Worm (Caenorhabditis elegans) whole organism, mixed stage, embryonic: ENCODE data around the gene EGAP1.5.

Experiments used
- M03D4.4 ChIP-seq: sonication (generic microtip); optimal IDR thresholded peaks from 2 replicates; lab custom pipeline; 2017; ENCODE audit warnings: mild to moderate bottlenecking, missing genetic modification characterization, missing compliant biosample characterization
- blmp-1 ChIP-seq: fragments of 150-350 bp; optimal IDR thresholded peaks from 2 replicates; lab custom pipeline; 2014; ENCODE audit warnings: missing biosample characterization, missing genetic modification characterization
- ceh-39 ChIP-seq: fragments of 150-350 bp; optimal IDR thresholded peaks from 2 replicates; lab custom pipeline; 2014; ENCODE audit warnings: missing biosample characterization, missing genetic modification characterization
- ceh-43 ChIP-seq: fragments of 200-800 bp; sonication (Bioruptor generic); optimal IDR thresholded peaks from 2 replicates; lab custom pipeline; 2018; ENCODE audit warnings: mild to moderate bottlenecking, missing genetic modification characterization, moderate library complexity, missing compliant biosample characterization
- ces-1 ChIP-seq: fragments of 150-350 bp; optimal IDR thresholded peaks from 2 replicates; lab custom pipeline; 2014; ENCODE audit warnings: missing biosample characterization, missing genetic modification reagents, missing genetic modification characterization
- cnd-1 ChIP-seq: fragments of 200-800 bp; sonication (Bioruptor generic); optimal IDR thresholded peaks from 2 replicates; lab custom pipeline; 2018; ENCODE audit warnings: mild to moderate bottlenecking, missing genetic modification characterization, missing compliant biosample characterization
- drap-1 ChIP-seq: fragments of 200-800 bp; sonication (Bioruptor generic); optimal IDR thresholded peaks from 3 replicates; lab custom pipeline; 2018; ENCODE audit warnings: mild to moderate bottlenecking, missing genetic modification characterization, missing compliant biosample characterization
- elt-1 ChIP-seq: sonication (generic microtip); optimal IDR thresholded peaks from 2 replicates; lab custom pipeline; 2017; ENCODE audit warnings: missing genetic modification characterization, mild to moderate bottlenecking, missing compliant biosample characterization, antibody characterized with exemption, moderate library complexity, borderline replicate concordance; ENCODE audit not compliant: insufficient read depth
- elt-3 ChIP-seq: fragments of 150-350 bp; optimal IDR thresholded peaks from 2 replicates; lab custom pipeline; 2014; ENCODE audit warnings: missing biosample characterization, missing genetic modification characterization
- flh-1 ChIP-seq: fragments of 200-800 bp; sonication (Bioruptor generic); optimal IDR thresholded peaks from 2 replicates; lab custom pipeline; 2018; ENCODE audit warnings: mild to moderate bottlenecking, missing genetic modification characterization, moderate library complexity, missing compliant biosample characterization
- ham-2 ChIP-seq: fragments of 200-800 bp; sonication (Bioruptor generic); optimal IDR thresholded peaks from 2 replicates; lab custom pipeline; 2018; ENCODE audit warnings: mild to moderate bottlenecking, missing genetic modification characterization, missing compliant biosample characterization
- hlh-1 ChIP-seq: fragments of 150-350 bp; optimal IDR thresholded peaks from 2 replicates; lab custom pipeline; 2014; ENCODE audit warnings: missing biosample characterization, missing genetic modification reagents, missing genetic modification characterization
- lin-13 ChIP-seq: fragments of 150-350 bp; optimal IDR thresholded peaks from 2 replicates; lab custom pipeline; 2014; ENCODE audit warnings: missing biosample characterization, missing genetic modification characterization
- lin-32 ChIP-seq: fragments of 200-800 bp; sonication (Bioruptor generic); optimal IDR thresholded peaks from 2 replicates; lab custom pipeline; 2018; ENCODE audit warnings: mild to moderate bottlenecking, missing genetic modification characterization, missing compliant biosample characterization
- mab-5 ChIP-seq: fragments of 150-350 bp; optimal IDR thresholded peaks from 2 replicates; lab custom pipeline; 2014; ENCODE audit warnings: missing biosample characterization, missing genetic modification characterization
- mep-1 ChIP-seq: fragments of 150-350 bp; optimal IDR thresholded peaks from 2 replicates; lab custom pipeline; 2017; ENCODE audit warnings: missing biosample characterization, missing genetic modification reagents, missing genetic modification characterization, inconsistent platforms
- nhr-12 ChIP-seq: fragments of 150-350 bp; optimal IDR thresholded peaks from 2 replicates; lab custom pipeline; 2014; ENCODE audit warnings: missing biosample characterization, missing genetic modification characterization
- nhr-2 ChIP-seq: fragments of 150-350 bp; optimal IDR thresholded peaks from 2 replicates; lab custom pipeline; 2014; ENCODE audit warnings: missing biosample characterization, missing genetic modification characterization
- nhr-237 ChIP-seq: fragments of 150-350 bp; optimal IDR thresholded peaks from 2 replicates; lab custom pipeline; 2014; ENCODE audit warnings: missing biosample characterization, missing genetic modification characterization
- nhr-76 ChIP-seq: sonication (generic microtip); optimal IDR thresholded peaks from 2 replicates; lab custom pipeline; 2017; ENCODE audit warnings: missing biosample characterization, missing genetic modification characterization
- pha-4 ChIP-seq: fragments of 150-350 bp; optimal IDR thresholded peaks from 2 replicates; lab custom pipeline; 2018; ENCODE audit warnings: missing biosample characterization, missing genetic modification reagents, missing genetic modification characterization
- sem-2 ChIP-seq: fragments of 200-800 bp; sonication (Bioruptor generic); optimal IDR thresholded peaks from 2 replicates; lab custom pipeline; 2018; ENCODE audit warnings: mild to moderate bottlenecking, missing genetic modification characterization, missing compliant biosample characterization
- snpc-4 ChIP-seq: fragments of 150-350 bp; optimal IDR thresholded peaks from 2 replicates; lab custom pipeline; 2014; ENCODE audit warnings: missing biosample characterization, missing genetic modification characterization
- sptf-1 ChIP-seq: sonication (generic microtip); optimal IDR thresholded peaks from 2 replicates; lab custom pipeline; 2017; ENCODE audit warnings: mild to moderate bottlenecking, missing genetic modification characterization, moderate library complexity, missing compliant biosample characterization
- tbx-8 ChIP-seq: fragments of 200-800 bp; sonication (Bioruptor generic); optimal IDR thresholded peaks from 2 replicates; lab custom pipeline; 2018; ENCODE audit warnings: mild to moderate bottlenecking, missing genetic modification characterization, moderate library complexity, missing compliant biosample characterization
- unc-120 ChIP-seq: sonication (generic microtip); optimal IDR thresholded peaks from 2 replicates; lab custom pipeline; 2017; ENCODE audit warnings: missing genetic modification characterization, missing compliant biosample characterization; ENCODE audit not compliant: poor library complexity, severe bottlenecking
- unc-39 ChIP-seq: fragments of 150-350 bp; optimal IDR thresholded peaks from 2 replicates; lab custom pipeline; 2014; ENCODE audit warnings: missing biosample characterization, missing genetic modification characterization
- unc-62 ChIP-seq: fragments of 150-350 bp; optimal IDR thresholded peaks from 2 replicates; lab custom pipeline; 2014; ENCODE audit warnings: missing biosample characterization, missing genetic modification reagents, missing genetic modification characterization
- zip-8 ChIP-seq: fragments of 150-350 bp; optimal IDR thresholded peaks from 2 replicates; lab custom pipeline; 2014; ENCODE audit warnings: missing biosample characterization, missing genetic modification characterization

Gene EGAP1.5

DNA sequence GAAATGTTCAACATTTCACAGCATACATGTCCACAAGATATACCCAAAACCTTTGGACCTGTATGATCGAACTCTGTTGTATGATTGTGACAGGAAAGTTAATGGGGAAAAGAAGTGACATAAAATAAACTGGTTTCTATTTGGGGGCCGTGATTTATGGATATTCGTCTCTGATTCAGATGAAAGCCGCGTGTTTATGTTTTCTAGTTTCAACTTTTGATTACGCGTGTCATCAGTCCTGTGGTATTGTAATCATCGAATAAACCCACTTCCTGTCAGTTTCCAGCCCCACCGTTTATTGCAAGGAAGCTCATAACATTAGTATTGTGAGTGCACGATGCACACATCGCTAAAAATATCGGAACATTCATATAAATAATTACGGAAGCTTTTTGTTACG is 9.3 kb upstream of the EGAP1.5 start:
- TF ChIP-seq zip-8 (tag; lab: Kevin White, UChicago) (no peak), ceh-43 (GFP tag; lab: Kevin White, UChicago) (no peak), tbx-8 (GFP tag; lab: Kevin White, UChicago) (no peak), nhr-237 (tag; lab: Kevin White, UChicago) (no peak), unc-39 (tag; lab: Kevin White, UChicago) (no peak), elt-3 (tag; lab: Kevin White, UChicago) (no peak), unc-62 (no peak), ceh-39 (tag; lab: Kevin White, UChicago) (no peak), nhr-2 (tag; lab: Kevin White, UChicago) (no peak), hlh-1 (tag; lab: Kevin White, UChicago) (no peak), cnd-1 (no peak), lin-32 (GFP tag; lab: Kevin White, UChicago) (no peak), sptf-1 (tag; lab: Kevin White, UChicago) (no peak), ham-2 (GFP tag; lab: Kevin White, UChicago) (no peak), mep-1 (tag; lab: Kevin White, UChicago) (no peak), drap-1 (no peak)

DNA sequence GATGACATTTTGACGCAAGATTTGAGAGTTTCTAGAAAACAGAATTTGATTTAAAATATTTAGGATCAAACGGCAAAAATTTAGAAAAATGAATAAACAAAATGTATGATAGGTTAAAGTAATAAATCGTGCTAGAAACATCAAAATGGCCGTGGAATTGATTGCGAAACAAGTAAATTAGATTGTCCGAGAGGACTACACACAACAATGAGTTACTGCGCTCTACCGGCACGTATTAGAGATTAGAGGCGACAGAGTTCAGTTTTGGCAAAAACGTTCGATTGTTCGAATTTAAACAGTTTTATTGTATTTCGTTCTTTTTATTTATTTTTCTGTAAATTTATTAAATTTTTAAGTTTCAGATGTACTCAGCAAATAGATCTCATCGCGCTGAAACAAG is 5.8 kb upstream of the EGAP1.5 start, which contains the start of the genes dnc-2 and bcl-7:
Gene dnc-2 (minus strand): TSS at position 33 of the 400 bp plus-strand sequence.
Gene bcl-7 (plus strand): TSS at position 363 of the 400 bp plus-strand sequence.
- no peak for TF ChIP-seq sem-2
- TF ChIP-seq mep-1 (tag; lab: Kevin White, UChicago): peak; percentile 4
- TF ChIP-seq ces-1: peak; percentile 72
- TF ChIP-seq pha-4 (tag; lab: Kevin White, UChicago): peak; percentile 1
- TF ChIP-seq lin-13 (tag; lab: Kevin White, UChicago): peak; percentile 9
- TF ChIP-seq nhr-76 (tag; lab: Kevin White, UChicago): no peak
- TF ChIP-seq hlh-1 (tag; lab: Kevin White, UChicago): no peak
- no peak for TF ChIP-seq unc-62
- TF ChIP-seq nhr-12 (tag; lab: Kevin White, UChicago): no peak
- TF ChIP-seq elt-1 (tag; lab: Kevin White, UChicago): no peak
- no peak for TF ChIP-seq flh-1
- TF ChIP-seq nhr-2 (tag; lab: Kevin White, UChicago): no peak

DNA sequence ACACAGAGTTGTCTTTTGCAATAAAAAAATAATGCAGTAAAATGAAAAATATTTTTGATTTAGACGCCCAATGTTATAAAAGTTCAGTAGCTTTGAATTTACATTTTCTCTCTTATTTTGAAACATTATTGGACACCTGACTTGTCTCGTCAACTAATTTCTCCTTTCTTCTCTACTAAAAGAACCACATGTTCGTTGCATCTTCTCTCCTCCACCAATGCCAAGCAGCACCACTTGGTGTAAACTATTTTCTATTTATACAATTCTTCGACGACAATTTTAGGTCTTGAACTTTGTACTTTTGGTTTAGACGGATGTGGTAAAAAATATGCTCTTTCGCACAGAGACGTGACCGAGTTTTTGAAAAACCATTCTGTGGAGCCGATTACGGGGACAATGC is 862 bp upstream of the EGAP1.5 start:
- TF ChIP-seq unc-62 (peak; percentile 27), hlh-1 (tag; lab: Kevin White, UChicago) (peak; percentile 95), mab-5 (tag; lab: Kevin White, UChicago) (no peak), zip-8 (tag; lab: Kevin White, UChicago) (no peak), unc-120 (tag; lab: Kevin White, UChicago) (peak; percentile 17)

DNA sequence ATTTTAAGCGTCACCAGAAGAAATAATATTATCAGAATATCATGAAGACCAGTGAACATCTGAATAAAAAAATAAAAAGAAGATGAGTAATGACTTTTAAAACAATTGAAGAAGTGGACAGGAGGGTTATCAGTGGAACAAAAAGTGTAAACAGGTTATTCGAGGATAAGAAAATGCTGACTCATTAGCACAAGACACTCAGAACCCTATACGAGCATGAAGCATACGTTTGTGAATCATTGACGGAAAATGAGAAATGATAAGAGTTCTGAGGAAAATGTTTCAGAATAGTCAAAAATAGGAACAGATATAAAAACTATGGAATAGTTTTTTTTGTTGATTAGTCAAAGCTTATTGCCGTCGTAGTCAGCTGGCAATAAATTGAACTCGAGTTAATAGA is 1.3 kb downstream of the EGAP1.5 start, which contains the start of gene zmp-1:
Gene zmp-1 (minus strand): TSS at position 101 of the 400 bp plus-strand sequence.
- TF ChIP-seq cnd-1: no peak

DNA sequence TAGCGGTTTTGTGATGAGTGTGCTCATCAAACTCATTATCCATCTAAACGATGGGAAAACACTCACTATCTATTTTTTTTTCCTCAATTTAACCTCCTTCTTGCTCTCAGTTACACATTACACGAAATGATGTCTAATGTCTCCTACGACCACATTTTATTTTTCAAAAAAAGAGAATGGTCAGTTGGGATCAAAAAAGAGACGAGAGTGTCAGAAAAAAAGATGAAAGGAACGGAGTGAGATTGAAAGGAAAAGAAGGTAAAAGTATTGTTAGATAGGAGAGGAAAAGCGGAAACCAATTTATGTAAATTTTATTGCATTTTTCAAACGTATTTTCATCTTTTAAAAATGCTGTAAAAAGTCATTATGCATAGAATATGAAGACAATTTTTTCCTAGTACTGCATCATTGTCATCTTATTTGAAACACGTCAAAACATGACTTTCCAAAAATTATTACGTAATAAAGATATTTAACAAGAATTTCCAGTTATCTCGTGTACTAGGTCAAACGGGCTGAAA is 2.7 kb downstream of the EGAP1.5 start:
- TF ChIP-seq nhr-76 (tag; lab: Kevin White, UChicago) (no peak), blmp-1 (tag; lab: Kevin White, UChicago) (no peak), nhr-237 (tag; lab: Kevin White, UChicago) (no peak), mab-5 (tag; lab: Kevin White, UChicago) (no peak), nhr-12 (tag; lab: Kevin White, UChicago) (no peak), mep-1 (tag; lab: Kevin White, UChicago) (no peak), unc-39 (tag; lab: Kevin White, UChicago) (no peak), snpc-4 (tag; lab: Kevin White, UChicago) (no peak), hlh-1 (tag; lab: Kevin White, UChicago) (no peak), lin-13 (tag; lab: Kevin White, UChicago) (no peak), zip-8 (tag; lab: Kevin White, UChicago) (peak; percentile 71), sem-2 (no peak), M03D4.4 (no peak), ces-1 (peak; percentile 7), tbx-8 (GFP tag; lab: Kevin White, UChicago) (no peak), ceh-39 (tag; lab: Kevin White, UChicago) (no peak)
- TF ChIP-seq, all 35 proteins: peak for 2
